Worm (Caenorhabditis elegans): ENCODE data around the gene C15B12.2.

C15B12.2 gene

ce11 chrX:6499736-6500135 is 36.5 kb downstream of the C15B12.2 start, which contains the start of gene actl-1:
Gene actl-1 (minus strand): TSS chrX:6499836.
- TF ChIP-seq egl-27 (tag; optimal IDR thresholded peaks at IDR 0.05) (no peak), elt-3 (tag; optimal IDR thresholded peaks at IDR 0.05) (no peak)

DNA sequence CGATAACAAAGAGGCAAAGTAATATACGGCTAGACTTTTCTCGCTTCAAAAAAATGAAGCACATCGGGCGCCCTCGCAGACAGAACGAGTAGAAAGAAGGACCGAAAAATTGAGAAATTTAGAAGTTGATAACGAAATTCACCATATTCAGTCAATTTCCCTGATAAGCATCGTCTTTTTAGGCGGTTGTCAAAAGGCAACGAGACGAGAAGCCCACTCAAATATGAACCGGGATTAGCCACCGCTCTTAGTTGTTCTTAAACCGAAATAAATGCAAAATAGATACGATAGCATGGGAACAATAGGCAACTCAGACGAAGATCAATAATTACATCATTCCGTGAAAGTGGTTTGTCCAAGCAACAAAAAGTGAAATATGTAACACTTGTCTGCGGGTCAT is 39.9 kb downstream of the C15B12.2 start:
- no peak for TF ChIP-seq ceh-82 (tag; optimal IDR thresholded peaks at IDR 0.05)
- TF ChIP-seq lin-13 (GFP tag; optimal IDR thresholded peaks at IDR 0.05) = no peak
- TF ChIP-seq nhr-10 (tag; optimal IDR thresholded peaks at IDR 0.05) = no peak
- peak; percentile 20 for TF ChIP-seq fos-1 (tag; optimal IDR thresholded peaks at IDR 0.05)
- TF ChIP-seq nhr-21 (tag; optimal IDR thresholded peaks at IDR 0.05) = no peak
- no peak for TF ChIP-seq skn-1 (tag; optimal IDR thresholded peaks at IDR 0.05)
- no peak for TF ChIP-seq mdl-1 (tag; optimal IDR thresholded peaks at IDR 0.05)

DNA sequence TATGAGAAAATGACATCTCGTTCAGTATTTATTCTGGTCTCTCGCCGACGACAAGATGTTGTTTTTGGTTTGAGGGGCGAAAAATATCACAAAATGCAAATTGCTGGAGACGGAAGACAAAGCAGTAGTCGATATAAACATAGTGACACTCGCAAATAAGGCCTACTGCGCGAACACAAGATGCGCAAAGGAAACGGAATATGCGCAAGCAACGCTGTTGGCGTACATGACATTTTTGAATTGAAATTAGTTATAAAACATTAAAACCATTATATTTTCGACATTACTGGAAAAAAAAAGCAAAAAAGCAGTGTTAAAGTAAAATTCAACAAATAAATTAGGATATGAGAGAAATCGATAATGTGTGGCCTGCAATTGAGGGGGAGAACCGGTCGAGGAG is 41.8 kb downstream of the C15B12.2 start, which contains the start of gene cdf-1:
Gene cdf-1 (minus strand): TSS at position 136 of the 400 bp plus-strand sequence.
- TF ChIP-seq sma-9 (GFP tag; optimal IDR thresholded peaks at IDR 0.05) (no peak), sma-9 (tag; optimal IDR thresholded peaks at IDR 0.05) (no peak), ZK546.5 (tag; optimal IDR thresholded peaks at IDR 0.05) (no peak), F13H6.1 (tag; optimal IDR thresholded peaks at IDR 0.05) (no peak), nhr-129 (tag; optimal IDR thresholded peaks at IDR 0.05) (peak; percentile 51), lsy-2 (tag; optimal IDR thresholded peaks at IDR 0.05) (peak in 1 of 2 experiments; percentile 33), unc-62 (GFP tag; optimal IDR thresholded peaks at IDR 0.05) (no peak), Y55F3AM.14 (GFP tag; optimal IDR thresholded peaks at IDR 0.05) (no peak), nhr-6 (tag; optimal IDR thresholded peaks at IDR 0.05) (peak; percentile 5), crh-2 (tag; optimal IDR thresholded peaks at IDR 0.05) (no peak), lin-13 (GFP tag; optimal IDR thresholded peaks at IDR 0.05) (peak; percentile 27), unc-55 (GFP tag; optimal IDR thresholded peaks at IDR 0.05) (peak; percentile 41)

DNA sequence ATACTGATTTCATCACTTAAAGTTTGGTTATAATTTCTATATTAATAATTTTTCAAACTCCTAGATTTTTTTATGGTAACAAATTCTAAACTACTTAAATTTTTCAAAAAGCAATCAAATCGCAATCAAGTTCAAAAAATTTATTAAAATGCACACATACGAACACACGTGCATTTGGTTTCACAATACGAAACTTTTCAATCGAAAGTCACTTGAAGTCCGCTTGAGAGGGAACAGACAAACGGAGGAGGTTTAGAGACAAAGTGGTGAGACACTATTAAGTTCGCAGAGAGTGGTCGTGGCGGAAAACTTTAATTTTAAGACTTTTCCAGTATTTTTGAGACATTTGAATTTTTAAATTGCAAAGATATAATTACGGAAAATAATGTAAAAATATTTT is 42.5 kb downstream of the C15B12.2 start, which contains the start of gene glr-8:
Gene glr-8 (plus strand): TSS at position 319 of the 400 bp plus-strand sequence.
- TF ChIP-seq skn-1 (tag; optimal IDR thresholded peaks at IDR 0.05) (no peak), C34F6.9 (tag; optimal IDR thresholded peaks at IDR 0.05) (no peak), nhr-237 (tag; optimal IDR thresholded peaks at IDR 0.05) (no peak), F13H6.1 (tag; optimal IDR thresholded peaks at IDR 0.05) (no peak), elt-3 (tag; optimal IDR thresholded peaks at IDR 0.05) (no peak), snpc-4 (tag; optimal IDR thresholded peaks at IDR 0.05) (no peak), sma-9 (GFP tag; optimal IDR thresholded peaks at IDR 0.05) (no peak), sma-9 (tag; optimal IDR thresholded peaks at IDR 0.05) (no peak), ceh-82 (tag; optimal IDR thresholded peaks at IDR 0.05) (no peak), sma-3 (GFP tag; optimal IDR thresholded peaks at IDR 0.05) (no peak), nhr-12 (tag; optimal IDR thresholded peaks at IDR 0.05) (no peak), aly-2 (tag; optimal IDR thresholded peaks at IDR 0.05) (no peak), lin-11 (tag; optimal IDR thresholded peaks at IDR 0.05) (no peak), mbf-1 (tag; optimal IDR thresholded peaks at IDR 0.05) (no peak), sem-4 (tag; optimal IDR thresholded peaks at IDR 0.05) (no peak)

DNA sequence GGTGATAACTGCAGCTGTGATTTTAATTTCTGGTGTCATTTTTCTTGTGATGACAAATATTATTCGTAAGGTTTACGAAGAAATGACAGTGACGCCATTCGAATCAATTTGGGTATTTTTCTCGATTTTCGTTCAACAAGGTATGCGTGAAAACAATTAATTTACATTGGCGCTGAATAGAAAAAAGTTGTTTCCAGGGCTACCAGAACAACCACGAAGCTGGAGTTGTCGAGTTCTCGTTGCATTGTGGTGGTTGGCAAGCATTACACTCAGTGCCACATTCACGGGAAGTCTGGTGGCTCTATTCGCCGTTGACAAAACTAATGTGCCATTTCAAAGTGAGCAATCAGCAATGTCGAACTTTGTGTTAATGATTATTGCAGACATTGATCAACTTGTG is 44.5 kb downstream of the C15B12.2 start:
- TF ChIP-seq mbf-1 (tag; optimal IDR thresholded peaks at IDR 0.05) = no peak
- no peak for TF ChIP-seq crh-2 (tag; optimal IDR thresholded peaks at IDR 0.05)
- no peak for TF ChIP-seq nhr-11 (tag; optimal IDR thresholded peaks at IDR 0.05)
- no peak for TF ChIP-seq nhr-12 (tag; optimal IDR thresholded peaks at IDR 0.05)
- no peak for TF ChIP-seq ZK546.5 (tag; optimal IDR thresholded peaks at IDR 0.05)
- TF ChIP-seq ceh-82 (tag; optimal IDR thresholded peaks at IDR 0.05) = no peak
- no peak for TF ChIP-seq skn-1 (tag; optimal IDR thresholded peaks at IDR 0.05)
- no peak for TF ChIP-seq ztf-4 (tag; optimal IDR thresholded peaks at IDR 0.05)
- TF ChIP-seq nhr-23 (tag; optimal IDR thresholded peaks at IDR 0.05) = no peak
- TF ChIP-seq nhr-21 (tag; optimal IDR thresholded peaks at IDR 0.05) = no peak
- TF ChIP-seq unc-62 (GFP tag; optimal IDR thresholded peaks at IDR 0.05) = no peak
- TF ChIP-seq nhr-129 (tag; optimal IDR thresholded peaks at IDR 0.05) = no peak

- TF ChIP-seq F13H6.1 (tag; optimal IDR thresholded peaks at IDR 0.05) (peak; percentile 42), nhr-129 (tag; optimal IDR thresholded peaks at IDR 0.05) (peak; percentile 44), aly-2 (tag; optimal IDR thresholded peaks at IDR 0.05) (no peak), lsy-2 (tag; optimal IDR thresholded peaks at IDR 0.05) (peak in 1 of 2 experiments; percentile 42), sem-4 (tag; optimal IDR thresholded peaks at IDR 0.05) (no peak), sma-9 (GFP tag; optimal IDR thresholded peaks at IDR 0.05) (peak; percentile 38), sma-9 (tag; optimal IDR thresholded peaks at IDR 0.05) (no peak), nhr-6 (tag; optimal IDR thresholded peaks at IDR 0.05) (no peak)
Measured at ce11 chrX:6509813-6510212, 46.6 kb downstream of the C15B12.2 start.

All from whole organism, L2 larva.